Fruit fly (Drosophila melanogaster): ENCODE results near the gene Slbp.

Slbp gene

dm6 chr3R:29157418-29158398 lies 4.6 kb upstream of the Slbp start, which contains the start of gene rdog (continued):
- TF ChIP-seq Dek (tag; optimal IDR thresholded peaks at IDR 0.05) (peak; percentile 65), CG32772 (GFP tag; IDR thresholded peaks at IDR 0.05) (no peak), Xrp1 (GFP tag; IDR thresholded peaks at IDR 0.05) (no peak), CoRest (tag; optimal IDR thresholded peaks at IDR 0.05) (peak; percentile 86), CG9727 (GFP tag; optimal IDR thresholded peaks at IDR 0.05) (peak; percentile 89), psq (GFP tag; optimal IDR thresholded peaks at IDR 0.05) (peak; percentile 48), MTF-1 (GFP tag; optimal IDR thresholded peaks at IDR 0.05; ENCODE audit: borderline replicate concordance) (no peak), yki (optimal IDR thresholded peaks at IDR 0.05) (peak; percentile 5), al (GFP tag; IDR thresholded peaks at IDR 0.05) (peak; percentile 27; the same call in 1 of the 2 replicates), MESR4 (GFP tag; optimal IDR thresholded peaks at IDR 0.05) (peak; percentile 3), CG34422 (GFP tag; IDR thresholded peaks at IDR 0.05) (no peak), Hey (tag; optimal IDR thresholded peaks at IDR 0.05) (no peak), tna (GFP tag; IDR thresholded peaks at IDR 0.05; ENCODE audit: partially characterized antibody) (no peak), CG32532 (GFP tag; IDR thresholded peaks at IDR 0.05) (peak; percentile 64; the same call in 1 of the 2 replicates), CG31365 (tag; optimal IDR thresholded peaks at IDR 0.05) (no peak), run (tag; optimal IDR thresholded peaks at IDR 0.05) (peak; percentile 39), pum (GFP tag; optimal IDR thresholded peaks at IDR 0.05) (peak; percentile 83), CG3847 (GFP tag; IDR thresholded peaks at IDR 0.05) (peak; percentile 57), seq (GFP tag; IDR thresholded peaks at IDR 0.05) (peak; percentile 45), CG10274 (GFP tag; optimal IDR thresholded peaks at IDR 0.05) (peak; percentile 46), otp (GFP tag; IDR thresholded peaks at IDR 0.05) (peak; percentile 38; the same call in 1 of the 3 replicates), danr (GFP tag; IDR thresholded peaks at IDR 0.05) (peak; percentile 32; the same call in 1 of the 2 replicates), gfzf (GFP tag; optimal IDR thresholded peaks at IDR 0.05) (no peak), CG16813 (GFP tag; IDR thresholded peaks at IDR 0.05; ENCODE audit: partially characterized antibody) (no peak), Atf3 (GFP tag; optimal IDR thresholded peaks at IDR 0.05) (peak; percentile 72), unc-4 (GFP tag; IDR thresholded peaks at IDR 0.05; ENCODE audit: partially characterized antibody) (no peak), ham (GFP tag; IDR thresholded peaks at IDR 0.05) (no peak), Rx (GFP tag; IDR thresholded peaks at IDR 0.05) (peak; percentile 42; the same call in 1 of the 2 replicates), Kr (GFP tag; optimal IDR thresholded peaks at IDR 0.05) (peak; percentile 82), CG3281 (GFP tag; optimal IDR thresholded peaks at IDR 0.05) (peak; percentile 84), Oaz (GFP tag; IDR thresholded peaks at IDR 0.05) (no peak), Bteb2 (GFP tag; optimal IDR thresholded peaks at IDR 0.05) (peak; percentile 65), CG3407 (GFP tag; optimal IDR thresholded peaks at IDR 0.05) (peak; percentile 13), Doc2 (GFP tag; IDR thresholded peaks at IDR 0.05) (no peak), onecut (GFP tag; IDR thresholded peaks at IDR 0.05) (0 out of 2 replicates have a peak, but pooled peaks have one; percentile 25), Spps (tag; optimal IDR thresholded peaks at IDR 0.05) (peak; percentile 50), dm (GFP tag; optimal IDR thresholded peaks at IDR 0.05) (peak; percentile 78), Neu2 (GFP tag; optimal IDR thresholded peaks at IDR 0.05; ENCODE audit: borderline replicate concordance) (peak; percentile 2), NFAT (GFP tag; IDR thresholded peaks at IDR 0.05) (peak; percentile 40; the same call in 1 of the 2 replicates), CG2875 (GFP tag; optimal IDR thresholded peaks at IDR 0.05) (peak; percentile 71), CG33213 (GFP tag; optimal IDR thresholded peaks at IDR 0.05) (peak; percentile 72), ap (GFP tag; IDR thresholded peaks at IDR 0.05) (no peak), unpg (GFP tag; optimal IDR thresholded peaks at IDR 0.05) (peak; percentile 77), caup (GFP tag; optimal IDR thresholded peaks at IDR 0.05; ENCODE audit: severe bottlenecking) (peak; percentile 75), zen2 (GFP tag; IDR thresholded peaks at IDR 0.05; ENCODE audit: partially characterized antibody) (no peak), CG15073 (GFP tag; optimal IDR thresholded peaks at IDR 0.05) (no peak), corto (GFP tag; optimal IDR thresholded peaks at IDR 0.05) (no peak), tx (GFP tag; optimal IDR thresholded peaks at IDR 0.05) (peak; percentile 64)

Data from whole organism, embryonic.